Worm (Caenorhabditis elegans): ENCODE measurements around the gene C45G9.15.

Gene C45G9.15

DNA sequence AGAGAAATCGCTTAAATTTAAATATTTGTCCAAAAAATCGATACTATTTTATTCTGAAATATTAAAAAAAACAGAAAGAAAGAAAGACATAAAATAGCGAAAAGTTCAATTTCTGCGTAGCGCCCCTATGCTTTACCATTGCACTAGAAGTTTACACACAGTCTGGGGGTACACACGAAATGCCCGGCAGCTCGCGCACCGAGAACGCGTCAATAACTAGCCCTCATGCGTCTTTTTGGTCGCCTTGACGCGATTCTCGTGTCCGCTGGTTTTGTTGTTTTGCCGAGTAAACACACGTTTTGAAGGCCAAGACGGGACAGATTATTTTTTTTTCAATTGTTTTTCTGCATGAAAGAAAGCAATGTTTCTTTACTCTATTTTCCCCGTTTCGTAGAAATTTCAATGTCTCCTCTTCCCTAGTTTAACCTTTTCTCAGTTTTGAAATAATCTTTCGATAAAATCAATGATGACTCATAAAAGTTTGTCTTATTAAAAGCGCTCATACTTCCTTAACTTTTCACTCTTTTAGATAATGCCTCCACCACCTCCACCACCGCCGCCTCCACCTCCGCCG lies 33.6 kb downstream of the C45G9.15 start, which contains the start of gene wip-1:
wip-1 (plus strand) TSS at position 524 of the 574 bp plus-strand sequence.
- peak; percentile 79 for TF ChIP-seq sdc-2 (tag; optimal IDR thresholded peaks at IDR 0.05)
- no peak for TF ChIP-seq odd-2 (tag; optimal IDR thresholded peaks at IDR 0.05)
- no peak for TF ChIP-seq pax-1 (tag; optimal IDR thresholded peaks at IDR 0.05)
- TF ChIP-seq unc-86 (tag; optimal IDR thresholded peaks at IDR 0.05) = peak; percentile 71
- peak; percentile 2 for TF ChIP-seq hlh-15 (tag; optimal IDR thresholded peaks at IDR 0.05)
- peak; percentile 32 for TF ChIP-seq ahr-1 (tag; optimal IDR thresholded peaks at IDR 0.05)
- no peak for TF ChIP-seq lin-11 (tag; optimal IDR thresholded peaks at IDR 0.05)
- TF ChIP-seq ceh-22 (tag; optimal IDR thresholded peaks at IDR 0.05) = no peak
- no peak for TF ChIP-seq nhr-11 (tag; optimal IDR thresholded peaks at IDR 0.05)
- no peak for TF ChIP-seq npax-4 (tag; optimal IDR thresholded peaks at IDR 0.05)
- peak; percentile 91 for TF ChIP-seq ceh-31 (tag; optimal IDR thresholded peaks at IDR 0.05)
- TF ChIP-seq ets-4 (tag; optimal IDR thresholded peaks at IDR 0.05) = peak; percentile 98
- TF ChIP-seq unc-42 (tag; optimal IDR thresholded peaks at IDR 0.05) = peak; percentile 66
- peak; percentile 89 for TF ChIP-seq ceh-14 (tag; optimal IDR thresholded peaks at IDR 0.05)
- peak; percentile 87 for TF ChIP-seq hlh-30 (tag; optimal IDR thresholded peaks at IDR 0.05; ENCODE audit: insufficient read depth)
- TF ChIP-seq ceh-18 (tag; optimal IDR thresholded peaks at IDR 0.05) = peak; percentile 96
- TF ChIP-seq elt-2 (tag; optimal IDR thresholded peaks at IDR 0.05) = peak; percentile 87
- peak; percentile 30 for TF ChIP-seq C38D4.7 (GFP tag; optimal IDR thresholded peaks at IDR 0.05)
- peak; percentile 69 for TF ChIP-seq ceh-48 (tag; optimal IDR thresholded peaks at IDR 0.05)
- TF ChIP-seq pha-2 (tag; optimal IDR thresholded peaks at IDR 0.05) = peak; percentile 38
- no peak for TF ChIP-seq pha-4 (tag; optimal IDR thresholded peaks at IDR 0.05)
- peak; percentile 41 for TF ChIP-seq zip-5 (tag; optimal IDR thresholded peaks at IDR 0.05)
- TF ChIP-seq eyg-1 (tag; optimal IDR thresholded peaks at IDR 0.05) = peak; percentile 40
- TF ChIP-seq rnt-1 (tag; optimal IDR thresholded peaks at IDR 0.05) = peak; percentile 92
- TF ChIP-seq ttx-3 (tag; optimal IDR thresholded peaks at IDR 0.05) = peak; percentile 58
- TF ChIP-seq gmeb-2 (tag; optimal IDR thresholded peaks at IDR 0.05) = peak; percentile 37
- peak; percentile 17 for TF ChIP-seq Y22D7AL.16 (tag; optimal IDR thresholded peaks at IDR 0.05)
- no peak for TF ChIP-seq ceh-24 (tag; optimal IDR thresholded peaks at IDR 0.05)
- peak; percentile 31 for TF ChIP-seq sox-4 (tag; optimal IDR thresholded peaks at IDR 0.05)
- TF ChIP-seq fkh-6 (tag; optimal IDR thresholded peaks at IDR 0.05) = peak; percentile 60
- TF ChIP-seq madf-2 (tag; optimal IDR thresholded peaks at IDR 0.05) = peak; percentile 81
- peak; percentile 80 for TF ChIP-seq K09A11.1 (tag; optimal IDR thresholded peaks at IDR 0.05; ENCODE audit: insufficient read depth)
- peak; percentile 94 for TF ChIP-seq ceh-34 (tag; optimal IDR thresholded peaks at IDR 0.05)
- TF ChIP-seq ztf-16 (tag; optimal IDR thresholded peaks at IDR 0.05) = peak; percentile 84
- TF ChIP-seq ceh-6 (GFP tag; optimal IDR thresholded peaks at IDR 0.05) = peak; percentile 73
- TF ChIP-seq K02D7.2 (tag; optimal IDR thresholded peaks at IDR 0.05) = no peak
- peak; percentile 15 for TF ChIP-seq dmd-4 (tag; optimal IDR thresholded peaks at IDR 0.05; ENCODE audit: borderline replicate concordance)
- TF ChIP-seq pqm-1 (tag; optimal IDR thresholded peaks at IDR 0.05) = peak; percentile 72
- TF ChIP-seq nhr-232 (tag; optimal IDR thresholded peaks at IDR 0.05) = peak; percentile 59
- TF ChIP-seq ceh-9 (tag; optimal IDR thresholded peaks at IDR 0.05) = no peak
- TF ChIP-seq fkh-10 (GFP tag; optimal IDR thresholded peaks at IDR 0.05) = no peak
- no peak for TF ChIP-seq pag-3 (tag; optimal IDR thresholded peaks at IDR 0.05; ENCODE audit: borderline replicate concordance)
- TF ChIP-seq hlh-8 (tag; optimal IDR thresholded peaks at IDR 0.05) = peak; percentile 49
- no peak for TF ChIP-seq pros-1 (tag; optimal IDR thresholded peaks at IDR 0.05)
- TF ChIP-seq ceh-45 (GFP tag; IDR thresholded peaks at IDR 0.05) = 0 out of 2 replicates have a peak, but pooled peaks have one; percentile 36
- peak; percentile 51 for TF ChIP-seq tbx-7 (tag; optimal IDR thresholded peaks at IDR 0.05)
- peak; percentile 64 for TF ChIP-seq T23F11.4 (GFP tag; optimal IDR thresholded peaks at IDR 0.05)
- TF ChIP-seq C08G9.2 (tag; optimal IDR thresholded peaks at IDR 0.05) = peak; percentile 66
- peak; percentile 88 for TF ChIP-seq ref-2 (tag; optimal IDR thresholded peaks at IDR 0.05)
- TF ChIP-seq sox-2 (GFP tag; IDR thresholded peaks at IDR 0.05) = no peak
- peak; percentile 69 for TF ChIP-seq ceh-2 (tag; optimal IDR thresholded peaks at IDR 0.05)
- peak; percentile 56 for TF ChIP-seq che-1 (tag; optimal IDR thresholded peaks at IDR 0.05)
- peak; percentile 96 for TF ChIP-seq dve-1 (tag; optimal IDR thresholded peaks at IDR 0.05)

All from whole organism, late embryonic.